Worm (Caenorhabditis elegans) whole organism, L2 larva: ENCODE results near the gene F01G10.6.

ENCODE experiments used
- R02D3.7 ChIP-seq: fragments of 150-350 bp; optimal IDR thresholded peaks from 2 replicates; lab custom pipeline; 2014; ENCODE audit warnings: missing biosample characterization, missing genetic modification characterization
- ama-1 ChIP-seq: fragments of 150-350 bp; optimal IDR thresholded peaks from 2 replicates; lab custom pipeline; 2018; ENCODE audit warnings: inconsistent platforms
- egl-27 ChIP-seq: sonication (generic microtip); optimal IDR thresholded peaks from 3 replicates; lab custom pipeline; 2017; ENCODE audit warnings: missing biosample characterization, missing genetic modification reagents, missing genetic modification characterization
- elt-1 ChIP-seq: fragments of 150-350 bp; optimal IDR thresholded peaks from 2 replicates; lab custom pipeline; 2014; ENCODE audit warnings: missing biosample characterization, missing genetic modification characterization
- elt-3 ChIP-seq: sonication (generic microtip); optimal IDR thresholded peaks from 2 replicates; lab custom pipeline; 2017; ENCODE audit warnings: missing biosample characterization, missing genetic modification characterization
- lin-11 ChIP-seq: fragments of 150-350 bp; sonication (generic microtip); optimal IDR thresholded peaks from 2 replicates; lab custom pipeline; 2014; ENCODE audit warnings: missing biosample characterization, missing genetic modification characterization, inconsistent platforms, mixed read lengths
- nhr-237 ChIP-seq: fragments of 150-350 bp; optimal IDR thresholded peaks from 2 replicates; lab custom pipeline; 2014; ENCODE audit warnings: missing biosample characterization, missing genetic modification characterization
- nhr-77 ChIP-seq: fragments of 150-350 bp; optimal IDR thresholded peaks from 2 replicates; lab custom pipeline; 2014; ENCODE audit warnings: missing biosample characterization, missing genetic modification characterization
- snpc-4 ChIP-seq: fragments of 150-350 bp; optimal IDR thresholded peaks from 2 replicates; lab custom pipeline; 2014; ENCODE audit warnings: missing biosample characterization, missing genetic modification characterization
- unc-39 ChIP-seq: fragments of 150-350 bp; optimal IDR thresholded peaks from 2 replicates; lab custom pipeline; 2014; ENCODE audit warnings: missing biosample characterization, missing genetic modification characterization
- unc-62 ChIP-seq: fragments of 150-350 bp; optimal IDR thresholded peaks from 2 replicates; lab custom pipeline; 2014; ENCODE audit warnings: missing biosample characterization, missing genetic modification reagents, missing genetic modification characterization
- ztf-11 ChIP-seq: sonication (generic microtip); optimal IDR thresholded peaks from 2 replicates; lab custom pipeline; 2017; ENCODE audit warnings: missing biosample characterization, missing genetic modification characterization
- ztf-4 ChIP-seq: fragments of 150-350 bp; optimal IDR thresholded peaks from 2 replicates; lab custom pipeline; 2014; ENCODE audit warnings: missing biosample characterization, missing genetic modification characterization

DNA sequence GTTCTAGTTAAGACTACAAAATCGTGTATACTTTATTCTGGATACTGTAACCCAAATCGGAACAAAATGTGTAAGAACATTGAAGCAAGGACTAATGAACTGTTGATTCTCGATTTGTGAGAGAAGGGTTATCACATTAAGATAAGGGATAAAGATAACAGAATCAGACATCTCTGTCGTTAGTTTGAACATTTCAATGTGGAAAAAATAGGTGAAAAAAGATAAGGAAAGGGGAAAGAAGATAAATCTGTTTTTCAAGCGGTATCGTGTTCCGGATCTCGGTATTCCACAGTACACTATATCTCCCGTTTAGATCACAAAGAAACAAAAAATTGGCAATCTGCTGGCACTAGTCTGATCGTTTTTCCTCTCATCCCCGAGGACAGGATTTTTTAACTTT, 33.6 kb upstream of the F01G10.6 start:
- TF ChIP-seq elt-1 (tag; lab: Kevin White, UChicago) (peak; percentile 86), ztf-11 (no peak), R02D3.7 (tag; lab: Kevin White, UChicago) (no peak), nhr-237 (no peak), lin-11 (tag; lab: Kevin White, UChicago) (no peak), egl-27 (tag; lab: Kevin White, UChicago) (peak; percentile 46), elt-3 (tag; lab: Kevin White, UChicago) (no peak), ztf-4 (tag; lab: Kevin White, UChicago) (no peak), unc-62 (no peak), unc-39 (tag; lab: Kevin White, UChicago) (no peak), ama-1 (lab: Kevin White, UChicago) (no peak), snpc-4 (tag; lab: Kevin White, UChicago) (no peak), nhr-77 (tag; lab: Kevin White, UChicago) (no peak)
